Worm (Caenorhabditis elegans): Measurements from ENCODE around the gene nas-32.

DNA sequence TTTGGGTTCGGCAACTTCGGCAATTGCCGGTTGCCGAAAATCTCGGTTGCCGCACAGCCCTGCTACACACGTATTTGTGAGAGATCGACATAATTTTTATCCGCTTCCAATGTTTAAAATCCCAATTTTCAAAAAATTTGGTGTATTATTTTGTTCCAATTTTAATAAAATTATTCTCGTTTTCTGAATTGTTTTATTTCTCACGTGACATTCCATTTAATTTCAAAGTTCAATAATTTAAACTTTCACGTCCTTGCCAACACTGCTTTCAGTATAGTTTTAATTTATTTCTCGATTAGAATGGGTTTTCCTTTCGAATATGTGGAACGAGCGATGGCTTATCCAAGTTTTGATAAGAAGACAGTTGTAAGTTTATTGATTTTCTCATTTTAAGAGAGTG is 42.4 kb downstream of the nas-32 start, which contains the start of gene K09C6.2:
- TF ChIP-seq him-1 (tag; optimal IDR thresholded peaks at IDR 0.05) (no peak), dao-5 (tag; optimal IDR thresholded peaks at IDR 0.05) (no peak), W03F9.2 (tag; optimal IDR thresholded peaks at IDR 0.05) (no peak)

Data from whole organism, L4/young adult.